Worm (Caenorhabditis elegans): ENCODE data around the gene piga-1.

Gene piga-1

ce11 chrII:8661539-8661938 is at the start of gene piga-1, which contains the start of gene eif-2Bepsilon:
Gene piga-1 (minus strand): TSS chrII:8661712.
Gene eif-2Bepsilon (plus strand): TSS chrII:8661869.
- no peak for TF ChIP-seq med-1 (GFP tag; optimal IDR thresholded peaks at IDR 0.05; ENCODE audit: insufficient read depth)

- TF ChIP-seq med-1 (GFP tag; optimal IDR thresholded peaks at IDR 0.05; ENCODE audit: insufficient read depth) (no peak), cog-1 (tag; optimal IDR thresholded peaks at IDR 0.05) (no peak), tab-1 (GFP tag; IDR thresholded peaks at IDR 0.05) (no peak), ref-1 (GFP tag; conservative IDR thresholded peaks at IDR 0.05) (no peak), T22C8.4 (GFP tag; IDR thresholded peaks at IDR 0.05) (no peak), flt-1 (GFP tag; IDR thresholded peaks at IDR 0.05) (no peak), ztf-23 (GFP tag; IDR thresholded peaks at IDR 0.05) (no peak), klf-2 (GFP tag; conservative IDR thresholded peaks at IDR 0.05) (no peak), ztf-29 (GFP tag; IDR thresholded peaks at IDR 0.05) (no peak)
These were observed 48.8 kb upstream of the piga-1 start, which contains the start of gene srg-15 for ce11 chrII:8710317-8710716. Gene srg-15 (minus strand): TSS chrII:8710417.

- TF ChIP-seq ztf-23 (GFP tag; IDR thresholded peaks at IDR 0.05) (no peak), klf-2 (GFP tag; conservative IDR thresholded peaks at IDR 0.05) (no peak), cog-1 (tag; optimal IDR thresholded peaks at IDR 0.05) (no peak), T22C8.4 (GFP tag; IDR thresholded peaks at IDR 0.05) (no peak), med-1 (GFP tag; optimal IDR thresholded peaks at IDR 0.05; ENCODE audit: insufficient read depth) (no peak), ref-1 (GFP tag; conservative IDR thresholded peaks at IDR 0.05) (no peak), ztf-29 (GFP tag; IDR thresholded peaks at IDR 0.05) (no peak), flt-1 (GFP tag; IDR thresholded peaks at IDR 0.05) (no peak), tab-1 (GFP tag; IDR thresholded peaks at IDR 0.05) (no peak)
These were observed 45.5 kb upstream of the piga-1 start, which contains the start of gene cup-16 for ce11 chrII:8707024-8707423. Gene cup-16 (plus strand): TSS chrII:8707155.

ce11 chrII:8704413-8704874 is 42.9 kb upstream of the piga-1 start, which contains the start of gene prx-5:
Gene prx-5 (plus strand): TSS chrII:8704824.
- TF ChIP-seq cog-1 (tag; optimal IDR thresholded peaks at IDR 0.05) (no peak), flt-1 (GFP tag; IDR thresholded peaks at IDR 0.05) (no peak), tab-1 (GFP tag; IDR thresholded peaks at IDR 0.05) (no peak), ztf-29 (GFP tag; IDR thresholded peaks at IDR 0.05) (no peak), klf-2 (GFP tag; conservative IDR thresholded peaks at IDR 0.05) (no peak)

ce11 chrII:8703729-8704128 is 42.2 kb upstream of the piga-1 start, which contains the start of gene ceh-7:
Gene ceh-7 (minus strand): TSS chrII:8703829.
- TF ChIP-seq cog-1 (tag; optimal IDR thresholded peaks at IDR 0.05) (no peak), klf-2 (GFP tag; conservative IDR thresholded peaks at IDR 0.05) (no peak), med-1 (GFP tag; optimal IDR thresholded peaks at IDR 0.05; ENCODE audit: insufficient read depth) (no peak), ref-1 (GFP tag; conservative IDR thresholded peaks at IDR 0.05) (no peak), tab-1 (GFP tag; IDR thresholded peaks at IDR 0.05) (no peak), T22C8.4 (GFP tag; IDR thresholded peaks at IDR 0.05) (no peak), ztf-23 (GFP tag; IDR thresholded peaks at IDR 0.05) (no peak), ztf-29 (GFP tag; IDR thresholded peaks at IDR 0.05) (no peak), flt-1 (GFP tag; IDR thresholded peaks at IDR 0.05) (no peak)

ce11 chrII:8701619-8702350 is 40.3 kb upstream of the piga-1 start, which contains the start of gene sphk-1:
Gene sphk-1 (minus strand): TSS chrII:8701669.
- TF ChIP-seq T22C8.4 (GFP tag; IDR thresholded peaks at IDR 0.05) (no peak), ref-1 (GFP tag; conservative IDR thresholded peaks at IDR 0.05) (no peak), tab-1 (GFP tag; IDR thresholded peaks at IDR 0.05) (no peak), klf-2 (GFP tag; conservative IDR thresholded peaks at IDR 0.05) (no peak), med-1 (GFP tag; optimal IDR thresholded peaks at IDR 0.05; ENCODE audit: insufficient read depth) (no peak), flt-1 (GFP tag; IDR thresholded peaks at IDR 0.05) (no peak), ztf-23 (GFP tag; IDR thresholded peaks at IDR 0.05) (no peak), cog-1 (tag; optimal IDR thresholded peaks at IDR 0.05) (no peak), ztf-29 (GFP tag; IDR thresholded peaks at IDR 0.05) (no peak)

- TF ChIP-seq ztf-23 (GFP tag; IDR thresholded peaks at IDR 0.05) = no peak
- no peak for TF ChIP-seq T22C8.4 (GFP tag; IDR thresholded peaks at IDR 0.05)
- TF ChIP-seq tab-1 (GFP tag; IDR thresholded peaks at IDR 0.05) = no peak
- no peak for TF ChIP-seq klf-2 (GFP tag; conservative IDR thresholded peaks at IDR 0.05)
- no peak for TF ChIP-seq cog-1 (tag; optimal IDR thresholded peaks at IDR 0.05)
These were observed 39.5 kb upstream of the piga-1 start for ce11 chrII:8701059-8701458.

ce11 chrII:8698828-8699227 is 37.3 kb upstream of the piga-1 start, which contains the start of gene chdh-1:
Gene chdh-1 (minus strand): TSS chrII:8698928.
- TF ChIP-seq T22C8.4 (GFP tag; IDR thresholded peaks at IDR 0.05) = no peak
- TF ChIP-seq med-1 (GFP tag; optimal IDR thresholded peaks at IDR 0.05; ENCODE audit: insufficient read depth) = no peak
- no peak for TF ChIP-seq ztf-29 (GFP tag; IDR thresholded peaks at IDR 0.05)
- TF ChIP-seq ztf-23 (GFP tag; IDR thresholded peaks at IDR 0.05) = no peak
- TF ChIP-seq ref-1 (GFP tag; conservative IDR thresholded peaks at IDR 0.05) = no peak
- no peak for TF ChIP-seq flt-1 (GFP tag; IDR thresholded peaks at IDR 0.05)
- no peak for TF ChIP-seq tab-1 (GFP tag; IDR thresholded peaks at IDR 0.05)
- no peak for TF ChIP-seq klf-2 (GFP tag; conservative IDR thresholded peaks at IDR 0.05)
- no peak for TF ChIP-seq cog-1 (tag; optimal IDR thresholded peaks at IDR 0.05)

ce11 chrII:8695783-8696182 is 34.3 kb upstream of the piga-1 start, which contains the start of gene C34C6.10:
Gene C34C6.10 (minus strand): TSS chrII:8695883.
- TF ChIP-seq ztf-29 (GFP tag; IDR thresholded peaks at IDR 0.05) = no peak
- TF ChIP-seq tab-1 (GFP tag; IDR thresholded peaks at IDR 0.05) = no peak
- TF ChIP-seq T22C8.4 (GFP tag; IDR thresholded peaks at IDR 0.05) = no peak

ce11 chrII:8691344-8691960 is 29.9 kb upstream of the piga-1 start, which contains the start of gene C34C6.3:
Gene C34C6.3 (plus strand): TSS chrII:8691910.
- TF ChIP-seq med-1 (GFP tag; optimal IDR thresholded peaks at IDR 0.05; ENCODE audit: insufficient read depth) = no peak
- TF ChIP-seq T22C8.4 (GFP tag; IDR thresholded peaks at IDR 0.05) = no peak
- TF ChIP-seq tab-1 (GFP tag; IDR thresholded peaks at IDR 0.05) = no peak
- no peak for TF ChIP-seq ref-1 (GFP tag; conservative IDR thresholded peaks at IDR 0.05)
- TF ChIP-seq flt-1 (GFP tag; IDR thresholded peaks at IDR 0.05) = no peak
- TF ChIP-seq klf-2 (GFP tag; conservative IDR thresholded peaks at IDR 0.05) = no peak
- TF ChIP-seq ztf-29 (GFP tag; IDR thresholded peaks at IDR 0.05) = no peak
- TF ChIP-seq cog-1 (tag; optimal IDR thresholded peaks at IDR 0.05) = no peak
- no peak for TF ChIP-seq ztf-23 (GFP tag; IDR thresholded peaks at IDR 0.05)
